Worm (Caenorhabditis elegans): ENCODE measurements around the gene klp-17.

DNA sequence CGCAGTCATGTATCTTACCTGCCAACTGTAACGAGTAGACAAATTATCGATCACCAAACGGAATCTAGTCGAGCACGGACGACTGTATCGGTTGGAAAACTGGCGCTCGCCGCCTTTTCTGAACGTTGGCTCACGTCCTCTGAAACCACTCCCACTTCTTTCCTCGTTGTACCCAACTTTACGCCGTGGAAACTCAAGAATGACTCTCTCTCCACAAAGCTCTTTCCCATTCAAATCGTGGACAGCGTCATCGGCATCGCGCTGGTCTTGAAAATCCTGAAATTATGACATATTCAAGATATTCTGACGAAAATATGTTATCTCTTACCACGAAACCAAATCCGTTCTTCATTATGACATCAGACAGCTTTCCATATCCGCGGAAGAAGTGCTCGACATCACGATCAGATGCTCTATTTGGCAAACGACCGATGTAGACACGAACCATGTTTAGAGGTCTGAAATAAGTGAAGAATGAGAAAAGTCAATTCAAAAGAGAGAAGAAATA lies 14.9 kb downstream of the klp-17 start, which contains the start of gene rsp-2:
- TF ChIP-seq nhr-76 (tag; optimal IDR thresholded peaks at IDR 0.05) = no peak
- TF ChIP-seq nhr-28 (tag; optimal IDR thresholded peaks at IDR 0.05) = no peak
- no peak for TF ChIP-seq unc-62 (GFP tag; optimal IDR thresholded peaks at IDR 0.05)
- no peak for TF ChIP-seq unc-86 (tag; optimal IDR thresholded peaks at IDR 0.05)
- TF ChIP-seq dsc-1 (tag; optimal IDR thresholded peaks at IDR 0.05) = no peak
- TF ChIP-seq nhr-77 (tag; optimal IDR thresholded peaks at IDR 0.05) = no peak

All from whole organism, L1 larva.